Worm (Caenorhabditis elegans) whole organism, L4 larva: Measurements from ENCODE around the gene C17H12.12.

Source experiments
- F26F4.8 ChIP-seq: fragments of 200-800 bp; sonication (Bioruptor generic); conservative IDR thresholded peaks from 2 replicates; pipeline ENCODE4 v1.3.6; 2022; ENCODE audit warnings: missing genetic modification characterization, missing compliant biosample characterization
- F37D6.2 ChIP-seq: sonication (generic microtip); optimal IDR thresholded peaks from 2 replicates; lab custom pipeline; 2016; ENCODE audit warnings: mild to moderate bottlenecking, missing genetic modification characterization, missing compliant biosample characterization
- F49E8.2 ChIP-seq: sonication (generic microtip); optimal IDR thresholded peaks from 2 replicates; lab custom pipeline; 2016; ENCODE audit warnings: missing compliant biosample characterization, mild to moderate bottlenecking, missing genetic modification characterization, borderline replicate concordance
- ZK337.2 ChIP-seq: fragments of 200-800 bp; sonication (Bioruptor generic); IDR thresholded peaks from 2 replicates; pipeline ENCODE4 v1.3.6; 2022; ENCODE audit warnings: missing genetic modification reagents, missing genetic modification characterization, missing compliant biosample characterization
- aha-1 ChIP-seq: fragments of 150-350 bp; peaks from one replicate; lab custom pipeline; 2014; ENCODE audit warnings: missing biosample characterization, missing genetic modification characterization
- ama-1 ChIP-seq: fragments of 150-350 bp; optimal IDR thresholded peaks from 2 replicates; lab custom pipeline; 2014; ENCODE audit warnings: inconsistent platforms, mixed read lengths
- ceh-32 ChIP-seq: sonication (generic microtip); optimal IDR thresholded peaks from 2 replicates; lab custom pipeline; 2016; ENCODE audit warnings: mild to moderate bottlenecking, missing genetic modification characterization, missing compliant biosample characterization; ENCODE audit not compliant: poor library complexity
- ceh-44 ChIP-seq: fragments of 200-800 bp; sonication (Bioruptor generic); IDR thresholded peaks from 2 replicates; pipeline ENCODE4 v1.3.6; 2022; ENCODE audit warnings: missing genetic modification reagents, missing genetic modification characterization, missing compliant biosample characterization
- ctbp-1 ChIP-seq: fragments of 200-800 bp; sonication (Bioruptor generic); IDR thresholded peaks from 2 replicates; pipeline ENCODE4 v1.3.6; 2022; ENCODE audit warnings: missing genetic modification reagents, missing genetic modification characterization, missing compliant biosample characterization
- daf-12 ChIP-seq: fragments of 150-350 bp; optimal IDR thresholded peaks from 2 replicates; lab custom pipeline; 2014; ENCODE audit warnings: missing biosample characterization, missing genetic modification reagents, missing genetic modification characterization
- daf-16 ChIP-seq, 3 experiments: sonication (generic microtip); optimal IDR thresholded peaks; 2 replicates each; lab custom pipeline; 2016 to 2017; ENCODE audit warnings: missing genetic modification characterization in 3 of 3, missing genetic modification reagents in 3 of 3, mild to moderate bottlenecking in 2 of 3, missing compliant biosample characterization in 2 of 3, missing biosample characterization in 1 of 3, moderate library complexity in 1 of 3
- dmd-8 ChIP-seq: fragments of 200-800 bp; sonication (Bioruptor generic); IDR thresholded peaks from 2 replicates; pipeline ENCODE4 v1.3.6; 2022; ENCODE audit warnings: missing genetic modification characterization, missing compliant biosample characterization
- dmd-9 ChIP-seq: fragments of 200-800 bp; sonication (Bioruptor generic); IDR thresholded peaks from 2 replicates; pipeline ENCODE4 v1.3.6; 2022; ENCODE audit warnings: missing genetic modification reagents, missing genetic modification characterization, missing compliant biosample characterization
- dpl-1 ChIP-seq: fragments of 150-350 bp; optimal IDR thresholded peaks from 2 replicates; lab custom pipeline; 2014; ENCODE audit warnings: missing biosample characterization, missing genetic modification reagents, missing genetic modification characterization
- duxl-1 ChIP-seq: sonication (generic microtip); optimal IDR thresholded peaks from 2 replicates; lab custom pipeline; 2016; ENCODE audit warnings: mild to moderate bottlenecking, missing genetic modification characterization, moderate library complexity, missing compliant biosample characterization; ENCODE audit not compliant: poor library complexity
- egl-43 ChIP-seq: fragments of 200-800 bp; sonication (Bioruptor generic); IDR thresholded peaks from 2 replicates; pipeline ENCODE4 v1.3.6; 2022; ENCODE audit warnings: missing genetic modification reagents, missing genetic modification characterization, missing compliant biosample characterization
- fkh-10 ChIP-seq: fragments of 150-350 bp; optimal IDR thresholded peaks from 2 replicates; lab custom pipeline; 2014; ENCODE audit warnings: missing biosample characterization, missing genetic modification reagents, missing genetic modification characterization
- hif-1 ChIP-seq, 2 experiments: sonication (generic microtip); optimal IDR thresholded peaks; 2 replicates each; lab custom pipeline; 2016 to 2017; ENCODE audit warnings: missing compliant biosample characterization in 2 of 2, missing genetic modification characterization in 2 of 2, missing genetic modification reagents in 2 of 2, missing genotype in 2 of 2, mild to moderate bottlenecking in 1 of 2
- hlh-30 ChIP-seq: sonication (generic microtip); optimal IDR thresholded peaks from 2 replicates; lab custom pipeline; 2017; ENCODE audit warnings: antibody characterized with exemption, mild to moderate bottlenecking, missing genetic modification characterization, missing compliant biosample characterization; ENCODE audit not compliant: insufficient read depth
- hmg-1.1 ChIP-seq: fragments of 200-800 bp; sonication (Bioruptor generic); IDR thresholded peaks from 2 replicates; pipeline ENCODE4 v1.3.6; 2022; ENCODE audit warnings: missing genetic modification reagents, missing genetic modification characterization, missing compliant biosample characterization
- lin-13 ChIP-seq: fragments of 150-350 bp; optimal IDR thresholded peaks from 2 replicates; lab custom pipeline; 2014; ENCODE audit warnings: missing biosample characterization, missing genetic modification reagents, missing genetic modification characterization
- lin-38 ChIP-seq: fragments of 200-800 bp; sonication (Bioruptor generic); IDR thresholded peaks from 2 replicates; pipeline ENCODE4 v1.3.6; 2022; ENCODE audit warnings: missing genetic modification reagents, missing genetic modification characterization, missing compliant biosample characterization
- lsy-2 ChIP-seq, 2 experiments: fragments of 150-350 bp in 1 of 2; sonication (generic microtip) in 1 of 2; optimal IDR thresholded peaks; 2 replicates each; lab custom pipeline; 2014 to 2017; ENCODE audit warnings: missing biosample characterization in 2 of 2, missing genetic modification characterization in 2 of 2
- madf-9 ChIP-seq: fragments of 200-800 bp; sonication (Bioruptor generic); conservative IDR thresholded peaks from 2 replicates; pipeline ENCODE4 v1.3.6; 2022; ENCODE audit warnings: missing genetic modification reagents, missing genetic modification characterization, missing compliant biosample characterization
- mdl-1 ChIP-seq, 2 experiments: fragments of 150-350 bp in 1 of 2; sonication (generic microtip) in 1 of 2; optimal IDR thresholded peaks; 2 replicates each; lab custom pipeline; 2014 to 2017; ENCODE audit warnings: missing biosample characterization in 2 of 2, missing genetic modification characterization in 2 of 2
- mep-1 ChIP-seq: fragments of 150-350 bp; sonication (generic microtip); optimal IDR thresholded peaks from 3 replicates; lab custom pipeline; 2014; ENCODE audit warnings: missing biosample characterization, missing genetic modification characterization
- mxl-3 ChIP-seq: fragments of 200-800 bp; sonication (Bioruptor generic); optimal IDR thresholded peaks from 2 replicates; lab custom pipeline; 2018; ENCODE audit warnings: mild to moderate bottlenecking, missing genetic modification characterization, missing compliant biosample characterization
- nhr-10 ChIP-seq: fragments of 150-350 bp; optimal IDR thresholded peaks from 2 replicates; lab custom pipeline; 2014; ENCODE audit warnings: missing biosample characterization, missing genetic modification characterization
- nhr-102 ChIP-seq: sonication (generic microtip); optimal IDR thresholded peaks from 2 replicates; lab custom pipeline; 2016; ENCODE audit warnings: mild to moderate bottlenecking, missing genetic modification characterization, moderate library complexity, missing compliant biosample characterization
- nhr-11 ChIP-seq: fragments of 150-350 bp; optimal IDR thresholded peaks from 2 replicates; lab custom pipeline; 2014; ENCODE audit warnings: missing biosample characterization, missing genetic modification characterization
- nhr-237 ChIP-seq: sonication (generic microtip); optimal IDR thresholded peaks from 2 replicates; lab custom pipeline; 2017; ENCODE audit warnings: missing biosample characterization, missing genetic modification characterization
- nhr-77 ChIP-seq: fragments of 150-350 bp; optimal IDR thresholded peaks from 2 replicates; lab custom pipeline; 2014; ENCODE audit warnings: missing biosample characterization, missing genetic modification characterization
- pha-4 ChIP-seq, 2 experiments: fragments of 150-350 bp in 1 of 2; fragments of 200-800 bp in 1 of 2; sonication (Bioruptor generic) in 1 of 2; IDR thresholded peaks in 1 of 2; optimal IDR thresholded peaks in 1 of 2; 2 replicates each; pipeline versions ENCODE4 v1.3.6 to Lab custom; 2014 to 2022; ENCODE audit warnings: missing genetic modification characterization in 2 of 2, missing genetic modification reagents in 2 of 2, missing biosample characterization in 1 of 2, missing compliant biosample characterization in 1 of 2
- php-3 ChIP-seq: fragments of 200-800 bp; sonication (Bioruptor generic); IDR thresholded peaks from 2 replicates; pipeline ENCODE4 v1.3.6; 2022; ENCODE audit warnings: missing genetic modification reagents, missing genetic modification characterization, missing compliant biosample characterization
- rbr-2 ChIP-seq: sonication (generic microtip); optimal IDR thresholded peaks from 2 replicates; lab custom pipeline; 2016; ENCODE audit warnings: missing genotype, missing genetic modification characterization, missing compliant biosample characterization
- unc-130 ChIP-seq: sonication (generic microtip); optimal IDR thresholded peaks from 2 replicates; lab custom pipeline; 2016; ENCODE audit warnings: missing genetic modification reagents, missing genetic modification characterization, missing compliant biosample characterization
- vab-7 ChIP-seq: fragments of 200-800 bp; sonication (Bioruptor generic); IDR thresholded peaks from 2 replicates; pipeline ENCODE4 v1.3.6; 2022; ENCODE audit warnings: missing genetic modification reagents, missing genetic modification characterization, missing compliant biosample characterization
- zfp-2 ChIP-seq: sonication (generic microtip); optimal IDR thresholded peaks from 2 replicates; lab custom pipeline; 2016; ENCODE audit warnings: mild to moderate bottlenecking, missing genetic modification characterization, missing compliant biosample characterization
- zfp-3 ChIP-seq: fragments of 200-800 bp; sonication (Bioruptor generic); conservative IDR thresholded peaks from 2 replicates; pipeline ENCODE4 v1.3.6; 2022; ENCODE audit warnings: missing genetic modification reagents, missing genetic modification characterization, missing compliant biosample characterization
- zip-11 ChIP-seq: fragments of 200-800 bp; sonication (Bioruptor generic); IDR thresholded peaks from 2 replicates; pipeline ENCODE4 v1.3.6; 2022; ENCODE audit warnings: missing genetic modification characterization, missing compliant biosample characterization
- ztf-7 ChIP-seq: fragments of 150-350 bp; optimal IDR thresholded peaks from 2 replicates; lab custom pipeline; 2014; ENCODE audit warnings: missing biosample characterization, missing genetic modification characterization

Gene C17H12.12

ce11 chrIV:6806475-6807063, 10.8 kb downstream of the C17H12.12 start, which contains the start of gene C17H12.10 (continued):
- no peak for TF ChIP-seq F49E8.2
- no peak for TF ChIP-seq duxl-1 (tag; lab: Kevin White, UChicago)
- TF ChIP-seq daf-12 (tag; lab: Kevin White, UChicago) = no peak
- no peak for TF ChIP-seq vab-7 (GFP tag; lab: Robert Waterston, UW)
- 0 out of 2 replicates have a peak, but pooled peaks have one; percentile 46 for TF ChIP-seq ctbp-1 (GFP tag; lab: Robert Waterston, UW)
- no peak for TF ChIP-seq unc-130 (GFP tag; lab: Kevin White, UChicago)
- no peak for TF ChIP-seq pha-4 (GFP tag; IDR thresholded peaks at IDR 0.05; lab: Robert Waterston, UW)
- no peak for TF ChIP-seq pha-4 (tag; optimal IDR thresholded peaks at IDR 0.05; lab: Kevin White, UChicago)
- no peak for TF ChIP-seq madf-9 (GFP tag; lab: Robert Waterston, UW)
- no peak for TF ChIP-seq ceh-32 (tag; lab: Kevin White, UChicago)
- no peak for TF ChIP-seq php-3 (GFP tag; lab: Robert Waterston, UW)
- TF ChIP-seq dmd-8 (GFP tag; lab: Robert Waterston, UW) = no peak
- no peak for TF ChIP-seq egl-43 (GFP tag; lab: Robert Waterston, UW)
- no peak for TF ChIP-seq ama-1 (lab: Kevin White, UChicago)
- TF ChIP-seq nhr-77 = no peak
- no peak for TF ChIP-seq hlh-30 (tag; lab: Kevin White, UChicago)
- TF ChIP-seq dmd-9 (GFP tag; lab: Robert Waterston, UW) = no peak

ce11 chrIV:6809756-6810155, 14.0 kb downstream of the C17H12.12 start:
- TF ChIP-seq mxl-3 (GFP tag; lab: Kevin White, UChicago) (no peak), hmg-1.1 (GFP tag; lab: Robert Waterston, UW) (peak; percentile 84), mdl-1 (tag; optimal IDR thresholded peaks at IDR 0.05; lab: Kevin White, UChicago) (peak in 1 of 2 experiments; percentile 47), rbr-2 (tag; lab: Kevin White, UChicago) (peak; percentile 72), ZK337.2 (0 out of 2 replicates have a peak, but pooled peaks have one; percentile 16), F26F4.8 (GFP tag; lab: Robert Waterston, UW) (0 out of 2 replicates have a peak, but pooled peaks have one; percentile 16), ctbp-1 (GFP tag; lab: Robert Waterston, UW) (peak; percentile 69), hlh-30 (tag; lab: Kevin White, UChicago) (peak; percentile 36), lsy-2 (tag; optimal IDR thresholded peaks at IDR 0.05; lab: Kevin White, UChicago) (peak; percentile 11 to 66), lin-38 (no peak), nhr-102 (no peak), mep-1 (tag; lab: Kevin White, UChicago) (peak; percentile 71), egl-43 (GFP tag; lab: Robert Waterston, UW) (no peak), F49E8.2 (no peak), hif-1 (tag; optimal IDR thresholded peaks at IDR 0.05; lab: Kevin White, UChicago) (peak in 1 of 2 experiments; percentile 40), aha-1 (tag; lab: Kevin White, UChicago) (peak; percentile 99), zfp-2 (tag; lab: Kevin White, UChicago) (no peak), ceh-44 (GFP tag; lab: Robert Waterston, UW) (no peak), dpl-1 (GFP tag; lab: Kevin White, UChicago) (no peak), F37D6.2 (tag; lab: Kevin White, UChicago) (peak; percentile 60), fkh-10 (GFP tag; lab: Kevin White, UChicago) (peak; percentile 85)
- TF ChIP-seq, all 104 proteins: peak for 13

DNA sequence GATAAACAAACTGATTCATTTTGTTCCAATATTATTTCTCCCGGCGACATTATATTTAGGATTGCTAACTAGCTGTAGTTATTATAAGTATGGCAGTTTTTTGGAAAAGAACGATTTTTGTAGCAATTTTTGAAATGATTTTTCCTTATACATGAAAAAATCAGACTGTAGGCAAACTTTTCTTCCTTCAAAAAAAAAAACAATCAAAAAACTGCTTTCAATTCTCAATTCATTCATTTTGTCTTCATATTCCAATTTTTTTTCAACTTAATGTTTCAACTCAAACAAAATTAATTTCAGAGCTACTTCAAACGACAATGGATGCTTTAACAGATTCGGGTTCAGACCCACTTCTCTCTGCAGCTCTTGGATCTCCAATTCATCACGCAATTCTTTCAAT, 16.1 kb downstream of the C17H12.12 start, which contains the start of gene ceh-48:
Gene ceh-48 (plus strand): TSS at position 301 of the 400 bp plus-strand sequence.
- TF ChIP-seq daf-16 (GFP tag; optimal IDR thresholded peaks at IDR 0.05; lab: Kevin White, UChicago) (no peak), daf-16 (tag; optimal IDR thresholded peaks at IDR 0.05; lab: Kevin White, UChicago) (no peak), nhr-10 (tag; lab: Kevin White, UChicago) (no peak), zip-11 (GFP tag; lab: Robert Waterston, UW) (no peak), duxl-1 (tag; lab: Kevin White, UChicago) (no peak), ceh-32 (tag; lab: Kevin White, UChicago) (no peak), nhr-237 (no peak), nhr-11 (tag; lab: Kevin White, UChicago) (no peak), zfp-3 (no peak), lin-13 (no peak), egl-43 (GFP tag; lab: Robert Waterston, UW) (no peak), mdl-1 (tag; optimal IDR thresholded peaks at IDR 0.05; lab: Kevin White, UChicago) (no peak), hmg-1.1 (GFP tag; lab: Robert Waterston, UW) (no peak), ztf-7 (no peak)
